Worm (Caenorhabditis elegans) whole organism, L2 larva: Measurements from ENCODE around the gene T28A11.19.

Experiments
- nhr-25 ChIP-seq: fragments of 150-350 bp; sonication (generic microtip); optimal IDR thresholded peaks from 3 replicates; lab custom pipeline; 2014; ENCODE audit warnings: missing biosample characterization, missing genetic modification characterization
- unc-62 ChIP-seq: fragments of 150-350 bp; optimal IDR thresholded peaks from 2 replicates; lab custom pipeline; 2014; ENCODE audit warnings: missing biosample characterization, missing genetic modification reagents, missing genetic modification characterization

- TF ChIP-seq nhr-25: no peak
- no peak for TF ChIP-seq unc-62 (GFP tag; lab: Kevin White, UChicago)
Observed at ce11 chrV:3275033-3275432, 5.7 kb upstream of the T28A11.19 start, which contains the start of gene T28A11.3.
